Fruit fly (Drosophila melanogaster): Measurements from ENCODE around the gene CG9386.

dm6 chr3R:9581089-9581520, 25.9 kb upstream of the CG9386 start, which contains the start of gene CG8301:
- TF ChIP-seq CG7928 (GFP tag; optimal IDR thresholded peaks at IDR 0.05) (no peak), CG9215 (GFP tag; IDR thresholded peaks at IDR 0.05) (no peak), CG4730 (GFP tag; IDR thresholded peaks at IDR 0.05) (no peak), Atf3 (GFP tag; optimal IDR thresholded peaks at IDR 0.05) (no peak), Awh (GFP tag; IDR thresholded peaks at IDR 0.05) (no peak), Nf-YA (GFP tag; IDR thresholded peaks at IDR 0.05) (no peak), Tbp (GFP tag; optimal IDR thresholded peaks at IDR 0.05) (no peak), Sox102F (GFP tag; optimal IDR thresholded peaks at IDR 0.05) (peak; percentile 50), Sox100B (GFP tag; optimal IDR thresholded peaks at IDR 0.05) (no peak), vvl (GFP tag; IDR thresholded peaks at IDR 0.05) (peak; percentile 46; the same call in 1 of the 2 replicates), CG7271 (tag; optimal IDR thresholded peaks at IDR 0.05) (no peak), B-H2 (GFP tag; optimal IDR thresholded peaks at IDR 0.05) (no peak), ara (GFP tag; IDR thresholded peaks at IDR 0.05) (no peak), Sry-δ (GFP tag; optimal IDR thresholded peaks at IDR 0.05) (no peak)

Data from whole organism, embryonic.